Worm (Caenorhabditis elegans): ENCODE data around the gene Y82E9BR.8.

DNA sequence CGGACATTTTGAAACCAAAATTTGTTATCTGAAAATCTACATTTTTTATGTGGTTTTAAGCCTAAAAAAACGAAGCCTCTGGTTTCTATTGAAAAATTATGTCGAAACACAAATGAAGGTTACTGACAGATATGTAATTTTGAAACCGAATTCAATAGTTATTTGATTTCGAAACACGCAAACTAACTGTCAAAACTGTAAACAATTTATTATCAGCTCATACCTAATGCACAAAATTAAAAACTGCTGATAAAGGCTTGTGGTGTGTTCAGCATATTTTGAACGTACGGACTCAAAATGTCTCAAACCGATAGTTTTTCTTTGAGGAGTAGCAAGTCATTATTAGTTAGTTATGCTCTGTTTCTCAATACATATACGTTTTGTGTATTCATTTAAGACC is 15.4 kb downstream of the Y82E9BR.8 start, which contains the start of gene fbxa-26:
- TF ChIP-seq snpc-4 (tag; optimal IDR thresholded peaks at IDR 0.05) (no peak), ztf-4 (tag; optimal IDR thresholded peaks at IDR 0.05) (no peak), elt-3 (tag; optimal IDR thresholded peaks at IDR 0.05) (no peak), unc-55 (GFP tag; optimal IDR thresholded peaks at IDR 0.05) (no peak), ZK546.5 (tag; optimal IDR thresholded peaks at IDR 0.05) (no peak)
